Worm (Caenorhabditis elegans) whole organism, L1 larva: Measurements from ENCODE around the gene nlp-36.

Experiments
- C16A3.4 ChIP-seq: fragments of 150-350 bp; optimal IDR thresholded peaks from 2 replicates; lab custom pipeline; 2014; ENCODE audit warnings: missing biosample characterization, missing genetic modification characterization
- F16B12.6 ChIP-seq: fragments of 150-350 bp; optimal IDR thresholded peaks from 2 replicates; lab custom pipeline; 2014; ENCODE audit warnings: missing biosample characterization, missing genetic modification characterization
- Y116A8C.19 ChIP-seq: sonication (generic microtip); optimal IDR thresholded peaks from 2 replicates; lab custom pipeline; 2016; ENCODE audit warnings: missing compliant biosample characterization, missing genetic modification characterization, borderline replicate concordance
- aha-1 ChIP-seq: fragments of 150-350 bp; optimal IDR thresholded peaks from 2 replicates; lab custom pipeline; 2014; ENCODE audit warnings: missing biosample characterization, missing genetic modification characterization
- ama-1 ChIP-seq: fragments of 150-350 bp; optimal IDR thresholded peaks from 2 replicates; lab custom pipeline; 2014
- blmp-1 ChIP-seq: fragments of 150-350 bp; optimal IDR thresholded peaks from 2 replicates; lab custom pipeline; 2014; ENCODE audit warnings: missing biosample characterization, missing genetic modification characterization
- ceh-63 ChIP-seq: fragments of 200-800 bp; sonication (Bioruptor generic); optimal IDR thresholded peaks from 2 replicates; lab custom pipeline; 2018; ENCODE audit warnings: mild to moderate bottlenecking, missing genetic modification characterization, missing compliant biosample characterization
- ceh-8 ChIP-seq: fragments of 200-800 bp; sonication (Bioruptor generic); optimal IDR thresholded peaks from 2 replicates; lab custom pipeline; 2018; ENCODE audit warnings: mild to moderate bottlenecking, missing genetic modification characterization, moderate library complexity, missing compliant biosample characterization
- dpl-1 ChIP-seq, 3 experiments: fragments of 150-350 bp in 2 of 3; sonication (generic microtip) in 1 of 3; optimal IDR thresholded peaks; 2 replicates each; lab custom pipeline; 2014 to 2017; ENCODE audit warnings: missing biosample characterization in 3 of 3, missing genetic modification characterization in 3 of 3, missing genetic modification reagents in 3 of 3
- egl-27 ChIP-seq, 2 experiments: fragments of 150-350 bp in 1 of 2; sonication (generic microtip); optimal IDR thresholded peaks; 3 replicates each; lab custom pipeline; 2017 to 2018; ENCODE audit warnings: missing biosample characterization in 2 of 2, missing genetic modification characterization in 2 of 2, missing genetic modification reagents in 2 of 2
- elt-3 ChIP-seq, 6 experiments: fragments of 150-350 bp in 1 of 6; sonication (generic microtip); optimal IDR thresholded peaks; 2 replicates each; lab custom pipeline; 2017 to 2018; ENCODE audit warnings: missing biosample characterization in 6 of 6, missing genetic modification characterization in 6 of 6, inconsistent platforms in 1 of 6
- fkh-10 ChIP-seq: sonication (generic microtip); optimal IDR thresholded peaks from 2 replicates; lab custom pipeline; 2017; ENCODE audit warnings: missing biosample characterization, missing genetic modification reagents, missing genetic modification characterization
- grh-1 ChIP-seq: fragments of 200-800 bp; sonication (Bioruptor generic); IDR thresholded peaks from 2 replicates; pipeline ENCODE4 v1.3.6; 2022; ENCODE audit warnings: missing genetic modification reagents, missing genetic modification characterization, missing compliant biosample characterization
- hlh-17 ChIP-seq: fragments of 200-800 bp; sonication (Bioruptor generic); optimal IDR thresholded peaks from 2 replicates; lab custom pipeline; 2018; ENCODE audit warnings: missing genetic modification characterization, mild to moderate bottlenecking, missing compliant biosample characterization, moderate library complexity, borderline replicate concordance
- hlh-4 ChIP-seq: sonication (generic microtip); optimal IDR thresholded peaks from 2 replicates; lab custom pipeline; 2016; ENCODE audit warnings: mild to moderate bottlenecking, missing genetic modification characterization, missing compliant biosample characterization
- hpl-2 ChIP-seq: fragments of 150-350 bp; optimal IDR thresholded peaks from 2 replicates; lab custom pipeline; 2014; ENCODE audit warnings: missing biosample characterization, missing genetic modification reagents, missing genetic modification characterization
- isw-1 ChIP-seq: fragments of 200-800 bp; sonication (Bioruptor generic); IDR thresholded peaks from 2 replicates; pipeline ENCODE4 v1.3.6; 2022; ENCODE audit warnings: missing genetic modification characterization, missing compliant biosample characterization
- lin-14 ChIP-seq: fragments of 200-800 bp; sonication (Bioruptor generic); optimal IDR thresholded peaks from 2 replicates; lab custom pipeline; 2018; ENCODE audit warnings: mild to moderate bottlenecking, missing genetic modification characterization, moderate library complexity, missing compliant biosample characterization
- lin-35 ChIP-seq, 2 experiments: fragments of 150-350 bp; optimal IDR thresholded peaks; 2 replicates each; lab custom pipeline; 2014; ENCODE audit warnings: missing biosample characterization in 2 of 2, missing genetic modification characterization in 2 of 2, missing genetic modification reagents in 2 of 2
- lsy-2 ChIP-seq, 2 experiments: fragments of 150-350 bp; optimal IDR thresholded peaks; 2 replicates each; lab custom pipeline; 2014; ENCODE audit warnings: missing biosample characterization in 2 of 2, missing genetic modification characterization in 2 of 2
- mdl-1 ChIP-seq, 2 experiments: fragments of 150-350 bp; optimal IDR thresholded peaks; 2 replicates each; lab custom pipeline; 2014 to 2017; ENCODE audit warnings: missing biosample characterization in 2 of 2, missing genetic modification characterization in 2 of 2, inconsistent platforms in 1 of 2
- mef-2 ChIP-seq: fragments of 150-350 bp; optimal IDR thresholded peaks from 2 replicates; lab custom pipeline; 2014; ENCODE audit warnings: missing biosample characterization, missing genetic modification characterization
- mep-1 ChIP-seq: fragments of 150-350 bp; optimal IDR thresholded peaks from 2 replicates; lab custom pipeline; 2014; ENCODE audit warnings: missing biosample characterization, missing genetic modification characterization
- nhr-20 ChIP-seq: sonication (generic microtip); optimal IDR thresholded peaks from 2 replicates; lab custom pipeline; 2016; ENCODE audit warnings: mild to moderate bottlenecking, missing genetic modification characterization, missing compliant biosample characterization
- nhr-237 ChIP-seq: fragments of 150-350 bp; optimal IDR thresholded peaks from 2 replicates; lab custom pipeline; 2014; ENCODE audit warnings: missing biosample characterization, missing genetic modification characterization
- nhr-28 ChIP-seq: fragments of 150-350 bp; optimal IDR thresholded peaks from 2 replicates; lab custom pipeline; 2014; ENCODE audit warnings: missing biosample characterization, missing genetic modification characterization
- nhr-71 ChIP-seq: sonication (generic microtip); optimal IDR thresholded peaks from 2 replicates; lab custom pipeline; 2016; ENCODE audit warnings: mild to moderate bottlenecking, missing genetic modification characterization, moderate library complexity, missing compliant biosample characterization
- nhr-84 ChIP-seq: sonication (generic microtip); optimal IDR thresholded peaks from 2 replicates; lab custom pipeline; 2017; ENCODE audit warnings: missing biosample characterization, missing genetic modification characterization
- nhr-90 ChIP-seq: sonication (generic microtip); optimal IDR thresholded peaks from 2 replicates; lab custom pipeline; 2016; ENCODE audit warnings: mild to moderate bottlenecking, missing genetic modification characterization, missing compliant biosample characterization; ENCODE audit not compliant: poor library complexity
- pag-3 ChIP-seq: sonication (generic microtip); optimal IDR thresholded peaks from 2 replicates; lab custom pipeline; 2017; ENCODE audit warnings: missing genetic modification characterization, mild to moderate bottlenecking, missing compliant biosample characterization, antibody characterized with exemption, borderline replicate concordance; ENCODE audit not compliant: insufficient read depth
- pqm-1 ChIP-seq: sonication (generic microtip); optimal IDR thresholded peaks from 3 replicates; lab custom pipeline; 2017; ENCODE audit warnings: missing biosample characterization, missing genetic modification characterization
- skn-1 ChIP-seq: fragments of 150-350 bp; optimal IDR thresholded peaks from 2 replicates; lab custom pipeline; 2014; ENCODE audit warnings: missing biosample characterization, missing genetic modification characterization
- snpc-4 ChIP-seq: fragments of 150-350 bp; optimal IDR thresholded peaks from 2 replicates; lab custom pipeline; 2014; ENCODE audit warnings: missing biosample characterization, missing genetic modification characterization
- sox-4 ChIP-seq: sonication (generic microtip); optimal IDR thresholded peaks from 2 replicates; lab custom pipeline; 2016; ENCODE audit warnings: missing genetic modification characterization, missing compliant biosample characterization
- sptf-1 ChIP-seq: fragments of 150-350 bp; optimal IDR thresholded peaks from 2 replicates; lab custom pipeline; 2014; ENCODE audit warnings: missing biosample characterization, missing genetic modification characterization
- sup-37 ChIP-seq: fragments of 200-800 bp; sonication (Bioruptor generic); optimal IDR thresholded peaks from 2 replicates; lab custom pipeline; 2018; ENCODE audit warnings: mild to moderate bottlenecking, missing genetic modification characterization, missing compliant biosample characterization
- swsn-7 ChIP-seq: sonication (generic microtip); optimal IDR thresholded peaks from 2 replicates; lab custom pipeline; 2016; ENCODE audit warnings: missing genetic modification characterization, missing compliant biosample characterization
- tbx-2 ChIP-seq: sonication (generic microtip); optimal IDR thresholded peaks from 2 replicates; lab custom pipeline; 2016; ENCODE audit warnings: missing genetic modification characterization, missing compliant biosample characterization
- unc-130 ChIP-seq: fragments of 150-350 bp; optimal IDR thresholded peaks from 2 replicates; lab custom pipeline; 2017; ENCODE audit warnings: missing biosample characterization, missing genetic modification characterization, inconsistent platforms
- unc-30 ChIP-seq: sonication (generic microtip); optimal IDR thresholded peaks from 2 replicates; lab custom pipeline; 2017; ENCODE audit warnings: missing biosample characterization, missing genetic modification characterization
- unc-62 ChIP-seq: fragments of 150-350 bp; optimal IDR thresholded peaks from 2 replicates; lab custom pipeline; 2014; ENCODE audit warnings: missing biosample characterization, missing genetic modification reagents, missing genetic modification characterization
- unc-86 ChIP-seq: sonication (generic microtip); optimal IDR thresholded peaks from 2 replicates; lab custom pipeline; 2016; ENCODE audit warnings: missing genetic modification characterization, missing compliant biosample characterization
- unc-98 ChIP-seq: fragments of 200-800 bp; sonication (Bioruptor generic); IDR thresholded peaks from 2 replicates; pipeline ENCODE4 v1.3.6; 2022; ENCODE audit warnings: missing genetic modification characterization, missing compliant biosample characterization
- vab-15 ChIP-seq: sonication (generic microtip); optimal IDR thresholded peaks from 2 replicates; lab custom pipeline; 2017; ENCODE audit warnings: missing genotype, mild to moderate bottlenecking, missing genetic modification characterization, missing compliant biosample characterization
- zag-1 ChIP-seq: fragments of 150-350 bp; optimal IDR thresholded peaks from 2 replicates; lab custom pipeline; 2014; ENCODE audit warnings: missing biosample characterization, missing genetic modification characterization
- zip-4 ChIP-seq: fragments of 200-800 bp; sonication (Bioruptor generic); optimal IDR thresholded peaks from 2 replicates; lab custom pipeline; 2018; ENCODE audit warnings: mild to moderate bottlenecking, missing genetic modification characterization, moderate library complexity, missing compliant biosample characterization

Gene nlp-36

ce11 chrIII:9523581-9523980 lies 35.0 kb downstream of the nlp-36 start, which contains the start of gene mrps-23 (continued):
- TF ChIP-seq aha-1 (tag; lab: Kevin White, UChicago) (no peak), nhr-20 (no peak), dpl-1 (GFP tag; optimal IDR thresholded peaks at IDR 0.05; lab: Kevin White, UChicago) (peak in 1 of 3 experiments; percentile 7), fkh-10 (GFP tag; lab: Kevin White, UChicago) (no peak), nhr-90 (tag; lab: Kevin White, UChicago) (peak; percentile 22), elt-3 (tag; optimal IDR thresholded peaks at IDR 0.05; lab: Kevin White, UChicago) (peak in 1 of 6 experiments; percentile 12)

ce11 chrIII:9525252-9525651 lies 36.7 kb downstream of the nlp-36 start, which contains the start of gene trpp-3:
Gene trpp-3, plus strand, starts transcription at chrIII:9525552.
- TF ChIP-seq nhr-28 (tag; lab: Kevin White, UChicago) (no peak), unc-130 (tag; lab: Kevin White, UChicago) (no peak), mdl-1 (tag; optimal IDR thresholded peaks at IDR 0.05; lab: Kevin White, UChicago) (no peak), snpc-4 (tag; lab: Kevin White, UChicago) (no peak), mef-2 (tag; lab: Kevin White, UChicago) (no peak), zag-1 (tag; lab: Kevin White, UChicago) (no peak), hlh-17 (no peak), unc-86 (tag; lab: Kevin White, UChicago) (no peak), swsn-7 (no peak), ceh-63 (GFP tag; lab: Kevin White, UChicago) (no peak)

ce11 chrIII:9526851-9527250 lies 38.3 kb downstream of the nlp-36 start, which contains the start of gene ZK1098.6:
Gene ZK1098.6, plus strand, starts transcription at chrIII:9527151.
- no peak for TF ChIP-seq C16A3.4 (tag; lab: Kevin White, UChicago)

ce11 chrIII:9528824-9529223 lies 40.3 kb downstream of the nlp-36 start, which contains the start of gene ZK1098.2:
Gene ZK1098.2, plus strand, starts transcription at chrIII:9529159.
- no peak for TF ChIP-seq lin-14 (GFP tag; lab: Kevin White, UChicago)
- no peak for TF ChIP-seq ceh-8 (GFP tag; lab: Kevin White, UChicago)
- TF ChIP-seq nhr-237 (tag; lab: Kevin White, UChicago), result no peak
- peak; percentile 46 for TF ChIP-seq blmp-1 (tag; lab: Kevin White, UChicago)
- TF ChIP-seq zip-4 (GFP tag; lab: Kevin White, UChicago), result no peak
- TF ChIP-seq F16B12.6 (tag; lab: Kevin White, UChicago), result peak; percentile 80
- no peak for TF ChIP-seq unc-86 (tag; lab: Kevin White, UChicago)
- TF ChIP-seq sup-37 (GFP tag; lab: Kevin White, UChicago), result no peak
- TF ChIP-seq grh-1 (GFP tag; lab: Robert Waterston, UW), result no peak
- no peak for TF ChIP-seq unc-62 (GFP tag; lab: Kevin White, UChicago)
- no peak for TF ChIP-seq fkh-10 (GFP tag; lab: Kevin White, UChicago)
- TF ChIP-seq vab-15 (tag; lab: Kevin White, UChicago), result no peak
- no peak for TF ChIP-seq sox-4 (tag; lab: Kevin White, UChicago)
- TF ChIP-seq unc-130 (tag; lab: Kevin White, UChicago), result no peak
- no peak for TF ChIP-seq unc-98 (GFP tag; lab: Robert Waterston, UW)
- TF ChIP-seq nhr-71 (tag; lab: Kevin White, UChicago), result no peak
- no peak for TF ChIP-seq nhr-84 (tag; lab: Kevin White, UChicago)
- TF ChIP-seq Y116A8C.19 (tag; lab: Kevin White, UChicago), result no peak
- TF ChIP-seq lsy-2 (tag; optimal IDR thresholded peaks at IDR 0.05; lab: Kevin White, UChicago), result peak; percentile 30 to 53
- no peak for TF ChIP-seq zag-1 (tag; lab: Kevin White, UChicago)
- TF ChIP-seq sptf-1 (tag; lab: Kevin White, UChicago), result no peak
- no peak for TF ChIP-seq egl-27 (tag; optimal IDR thresholded peaks at IDR 0.05; lab: Kevin White, UChicago)
- TF ChIP-seq elt-3 (tag; optimal IDR thresholded peaks at IDR 0.05; lab: Kevin White, UChicago), result peak in 1 of 6 experiments; percentile 7
- TF ChIP-seq isw-1 (GFP tag; lab: Robert Waterston, UW), result no peak
- TF ChIP-seq dpl-1 (GFP tag; optimal IDR thresholded peaks at IDR 0.05; lab: Kevin White, UChicago), result peak in 1 of 3 experiments; percentile 42
- TF ChIP-seq mep-1, result peak; percentile 68
- no peak for TF ChIP-seq hlh-4
- peak; percentile 28 for TF ChIP-seq C16A3.4 (tag; lab: Kevin White, UChicago)
- TF ChIP-seq skn-1 (tag; lab: Kevin White, UChicago), result peak; percentile 1
- TF ChIP-seq ama-1 (lab: Kevin White, UChicago), result no peak
- no peak for TF ChIP-seq tbx-2
- peak; percentile 22 to 32 for TF ChIP-seq lin-35 (GFP tag; optimal IDR thresholded peaks at IDR 0.05; lab: Kevin White, UChicago)
- no peak for TF ChIP-seq hpl-2 (GFP tag; lab: Kevin White, UChicago)
- no peak for TF ChIP-seq unc-30 (tag; lab: Kevin White, UChicago)
- TF ChIP-seq pqm-1 (tag; lab: Kevin White, UChicago), result no peak
- TF ChIP-seq pag-3 (tag; lab: Kevin White, UChicago), result no peak
